Worm (Caenorhabditis elegans) whole organism, late embryonic: ENCODE results near the gene attf-5.

Source experiments
- ama-1 ChIP-seq: fragments of 150-350 bp; optimal IDR thresholded peaks from 2 replicates; lab custom pipeline; 2014
- ceh-30 ChIP-seq: fragments of 150-350 bp; optimal IDR thresholded peaks from 2 replicates; lab custom pipeline; 2014; ENCODE audit warnings: missing biosample characterization, missing genetic modification characterization
- elt-2 ChIP-seq: sonication (generic microtip); optimal IDR thresholded peaks from 2 replicates; lab custom pipeline; 2016; ENCODE audit warnings: missing genetic modification reagents, missing genetic modification characterization, missing compliant biosample characterization
- fax-1 ChIP-seq: sonication (generic microtip); optimal IDR thresholded peaks from 2 replicates; lab custom pipeline; 2016; ENCODE audit warnings: missing genotype, missing genetic modification characterization, missing compliant biosample characterization
- fkh-10 ChIP-seq: fragments of 150-350 bp; optimal IDR thresholded peaks from 2 replicates; lab custom pipeline; 2014; ENCODE audit warnings: missing biosample characterization, missing genetic modification reagents, missing genetic modification characterization
- lim-6 ChIP-seq: sonication (generic microtip); optimal IDR thresholded peaks from 2 replicates; lab custom pipeline; 2016; ENCODE audit warnings: missing genetic modification characterization, missing compliant biosample characterization
- nfya-1 ChIP-seq: sonication (generic microtip); optimal IDR thresholded peaks from 2 replicates; lab custom pipeline; 2017; ENCODE audit warnings: missing genetic modification characterization, mild to moderate bottlenecking, missing compliant biosample characterization, antibody characterized with exemption, moderate library complexity
- nhr-232 ChIP-seq: sonication (generic microtip); optimal IDR thresholded peaks from 2 replicates; lab custom pipeline; 2016; ENCODE audit warnings: missing genetic modification characterization, missing compliant biosample characterization
- npax-4 ChIP-seq: sonication (generic microtip); optimal IDR thresholded peaks from 2 replicates; lab custom pipeline; 2016; ENCODE audit warnings: missing genetic modification characterization, missing compliant biosample characterization
- pag-3 ChIP-seq: sonication (generic microtip); optimal IDR thresholded peaks from 2 replicates; lab custom pipeline; 2016; ENCODE audit warnings: missing compliant biosample characterization, missing genetic modification characterization, borderline replicate concordance

DNA sequence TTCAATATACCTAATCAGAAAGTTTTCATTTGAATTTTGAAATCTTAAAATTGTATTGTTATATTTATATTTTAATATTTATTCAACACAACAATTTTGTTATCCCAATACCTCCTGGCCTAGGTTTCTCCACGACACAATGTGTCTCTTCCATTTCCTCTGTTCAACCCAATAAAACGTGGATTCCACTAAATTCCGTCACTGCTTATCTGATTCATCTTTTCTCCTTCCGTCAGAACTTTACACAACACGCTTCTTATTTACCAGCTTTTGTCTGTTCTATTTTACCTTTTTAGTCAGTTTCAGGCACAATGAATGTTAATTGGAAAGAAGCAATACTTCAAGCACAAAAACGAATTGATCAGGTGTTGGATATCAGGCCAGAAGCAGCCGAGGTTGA lies 46.3 kb downstream of the attf-5 start, which contains the start of gene F39H12.1:
- no peak for TF ChIP-seq fkh-10 (GFP tag; lab: Kevin White, UChicago)
- TF ChIP-seq pag-3 (tag; lab: Kevin White, UChicago), result no peak
- no peak for TF ChIP-seq nfya-1 (tag; lab: Kevin White, UChicago)
- TF ChIP-seq lim-6 (tag; lab: Kevin White, UChicago), result no peak
- no peak for TF ChIP-seq nhr-232 (tag; lab: Kevin White, UChicago)
- TF ChIP-seq elt-2 (tag; lab: Kevin White, UChicago), result no peak
- no peak for TF ChIP-seq ama-1
- no peak for TF ChIP-seq npax-4 (tag; lab: Kevin White, UChicago)
- TF ChIP-seq fax-1 (tag; lab: Kevin White, UChicago), result no peak
- TF ChIP-seq ceh-30, result no peak
